Fruit fly (Drosophila melanogaster) whole organism, prepupa: ENCODE data around the gene CG14605.

ENCODE experiments used
- Blimp-1 ChIP-seq: fragments of 200-800 bp; sonication (Bioruptor generic); optimal IDR thresholded peaks from 3 replicates; lab custom pipeline; 2017; ENCODE audit warnings: missing biosample characterization, missing genetic modification characterization, mild to moderate bottlenecking, moderate library complexity, missing genetic modification reagents
- CG10631 ChIP-seq: fragments of 200-800 bp; sonication (Bioruptor generic); optimal IDR thresholded peaks from 2 replicates; lab custom pipeline; 2016; ENCODE audit warnings: missing biosample characterization, missing genetic modification characterization
- CG11294 ChIP-seq: fragments of 200-800 bp; sonication (Bioruptor generic); IDR thresholded peaks from 2 replicates; pipeline ENCODE4 v1.3.6; 2022; ENCODE audit warnings: missing biosample characterization, missing genetic modification characterization
- CG11762 ChIP-seq: fragments of 200-800 bp; sonication (Bioruptor generic); optimal IDR thresholded peaks from 3 replicates; lab custom pipeline; 2016; ENCODE audit warnings: missing biosample characterization, missing genetic modification characterization; ENCODE audit not compliant: insufficient read depth
- CG11902 ChIP-seq: fragments of 200-800 bp; sonication (Bioruptor generic); optimal IDR thresholded peaks from 3 replicates; lab custom pipeline; 2016; ENCODE audit warnings: missing biosample characterization, missing genetic modification characterization
- CG15336 ChIP-seq: fragments of 200-800 bp; sonication (Bioruptor generic); IDR thresholded peaks from 2 replicates; pipeline ENCODE4 v1.3.6; 2022; ENCODE audit warnings: missing biosample characterization, missing genetic modification characterization
- CG1621 ChIP-seq: fragments of 200-800 bp; sonication (Bioruptor generic); optimal IDR thresholded peaks from 3 replicates; lab custom pipeline; 2018; ENCODE audit warnings: missing biosample characterization, mild to moderate bottlenecking, missing genetic modification characterization
- CG3032 ChIP-seq: fragments of 200-800 bp; optimal IDR thresholded peaks from 2 replicates; lab custom pipeline; 2019; ENCODE audit warnings: missing biosample characterization, mild to moderate bottlenecking, missing genetic modification characterization, moderate library complexity
- CG31627 ChIP-seq: fragments of 200-800 bp; sonication (Bioruptor generic); optimal IDR thresholded peaks from 3 replicates; lab custom pipeline; 2016; ENCODE audit warnings: missing biosample characterization, missing genetic modification characterization
- CG32006 ChIP-seq: fragments of 200-800 bp; sonication (Bioruptor generic); optimal IDR thresholded peaks from 3 replicates; lab custom pipeline; 2017; ENCODE audit warnings: missing biosample characterization, mild to moderate bottlenecking, missing genetic modification characterization
- CG34406 ChIP-seq: fragments of 200-800 bp; sonication (Bioruptor generic); optimal IDR thresholded peaks from 3 replicates; lab custom pipeline; 2016; ENCODE audit warnings: missing biosample characterization, missing genetic modification characterization
- CG3919 ChIP-seq: fragments of 200-800 bp; sonication (Bioruptor generic); optimal IDR thresholded peaks from 3 replicates; lab custom pipeline; 2016; ENCODE audit warnings: missing biosample characterization, missing genetic modification characterization
- CG4318 ChIP-seq: fragments of 200-800 bp; sonication (Bioruptor generic); optimal IDR thresholded peaks from 3 replicates; lab custom pipeline; 2017; ENCODE audit warnings: missing biosample characterization, mild to moderate bottlenecking, missing genetic modification characterization
- CG6276 ChIP-seq: fragments of 200-800 bp; sonication (Bioruptor generic); optimal IDR thresholded peaks from 2 replicates; lab custom pipeline; 2017; ENCODE audit warnings: missing biosample characterization, mild to moderate bottlenecking, missing genetic modification characterization
- CG6792 ChIP-seq: fragments of 200-800 bp; sonication (Bioruptor generic); optimal IDR thresholded peaks from 3 replicates; lab custom pipeline; 2016; ENCODE audit warnings: missing biosample characterization, missing genetic modification characterization
- CG6808 ChIP-seq: fragments of 200-800 bp; sonication (Bioruptor generic); optimal IDR thresholded peaks from 3 replicates; lab custom pipeline; 2017; ENCODE audit warnings: missing biosample characterization, missing genetic modification characterization, mild to moderate bottlenecking, moderate library complexity, missing genetic modification reagents
- CG6854 ChIP-seq: fragments of 200-800 bp; sonication (Bioruptor generic); optimal IDR thresholded peaks from 2 replicates; lab custom pipeline; 2017; ENCODE audit warnings: missing biosample characterization, mild to moderate bottlenecking, missing genetic modification characterization
- CG7368 ChIP-seq: fragments of 200-800 bp; sonication (Bioruptor generic); optimal IDR thresholded peaks from 3 replicates; lab custom pipeline; 2016; ENCODE audit warnings: missing biosample characterization, missing genetic modification characterization
- CG8119 ChIP-seq: fragments of 200-800 bp; sonication (Bioruptor generic); IDR thresholded peaks from 3 replicates; pipeline ENCODE4 v1.3.6; 2022; ENCODE audit warnings: missing biosample characterization, missing genetic modification characterization
- CG8319 ChIP-seq: fragments of 200-800 bp; sonication (Bioruptor generic); optimal IDR thresholded peaks from 3 replicates; lab custom pipeline; 2016; ENCODE audit warnings: missing biosample characterization, missing genetic modification characterization
- CG8632 ChIP-seq: fragments of 200-800 bp; sonication (Bioruptor generic); optimal IDR thresholded peaks from 3 replicates; lab custom pipeline; 2016; ENCODE audit warnings: missing biosample characterization, missing genetic modification characterization
- CG9139 ChIP-seq: fragments of 200-800 bp; sonication (Bioruptor generic); optimal IDR thresholded peaks from 3 replicates; lab custom pipeline; 2017; ENCODE audit warnings: missing biosample characterization, mild to moderate bottlenecking, missing genetic modification characterization
- Eip75B ChIP-seq: fragments of 200-800 bp; sonication (Bioruptor generic); optimal IDR thresholded peaks from 3 replicates; lab custom pipeline; 2016; ENCODE audit warnings: missing biosample characterization, missing genetic modification characterization
- Eip78C ChIP-seq: fragments of 200-800 bp; sonication (Bioruptor generic); peaks from one replicate; lab custom pipeline; 2016; ENCODE audit warnings: missing biosample characterization, missing genetic modification characterization
- Eip93F ChIP-seq: fragments of 200-800 bp; sonication (Bioruptor generic); optimal IDR thresholded peaks from 2 replicates; lab custom pipeline; 2016; ENCODE audit warnings: missing biosample characterization, mild to moderate bottlenecking, missing genetic modification characterization
- Ets21C ChIP-seq: fragments of 200-800 bp; sonication (Bioruptor generic); optimal IDR thresholded peaks from 3 replicates; lab custom pipeline; 2016; ENCODE audit warnings: missing biosample characterization, missing genetic modification characterization
- Ets96B ChIP-seq: fragments of 200-800 bp; optimal IDR thresholded peaks from 2 replicates; lab custom pipeline; 2019; ENCODE audit warnings: missing biosample characterization, mild to moderate bottlenecking, missing genetic modification characterization, moderate library complexity
- Gug ChIP-seq: fragments of 200-800 bp; sonication (Bioruptor generic); IDR thresholded peaks from 2 replicates; pipeline ENCODE4 v1.3.6; 2022; ENCODE audit warnings: missing biosample characterization, missing genetic modification characterization
- Hr4 ChIP-seq: fragments of 200-800 bp; sonication (Bioruptor generic); optimal IDR thresholded peaks from 3 replicates; lab custom pipeline; 2016; ENCODE audit warnings: missing biosample characterization, missing genetic modification characterization
- Lpt ChIP-seq: fragments of 200-800 bp; sonication (Bioruptor generic); optimal IDR thresholded peaks from 3 replicates; lab custom pipeline; 2016; ENCODE audit warnings: missing biosample characterization, missing genetic modification characterization
- Met ChIP-seq: fragments of 200-800 bp; sonication (Bioruptor generic); optimal IDR thresholded peaks from 3 replicates; lab custom pipeline; 2016; ENCODE audit warnings: missing biosample characterization, missing genetic modification characterization
- OdsH ChIP-seq: fragments of 200-800 bp; sonication (Bioruptor generic); optimal IDR thresholded peaks from 3 replicates; lab custom pipeline; 2016; ENCODE audit warnings: missing biosample characterization, missing genetic modification characterization
- Smox ChIP-seq: fragments of 200-800 bp; sonication (Bioruptor generic); optimal IDR thresholded peaks from 3 replicates; lab custom pipeline; 2016; ENCODE audit warnings: missing biosample characterization, missing genetic modification characterization
- Sox102F ChIP-seq: fragments of 200-800 bp; sonication (Bioruptor generic); optimal IDR thresholded peaks from 2 replicates; lab custom pipeline; 2016; ENCODE audit warnings: missing biosample characterization, mild to moderate bottlenecking, missing genetic modification characterization
- Sox14 ChIP-seq: fragments of 200-800 bp; sonication (Bioruptor generic); optimal IDR thresholded peaks from 3 replicates; lab custom pipeline; 2016; ENCODE audit warnings: missing biosample characterization, missing genetic modification characterization
- Sox15 ChIP-seq: fragments of 200-800 bp; sonication (Bioruptor generic); optimal IDR thresholded peaks from 3 replicates; lab custom pipeline; 2016; ENCODE audit warnings: missing biosample characterization, missing genetic modification characterization
- acj6 ChIP-seq: fragments of 200-800 bp; sonication (Bioruptor generic); optimal IDR thresholded peaks from 3 replicates; lab custom pipeline; 2016; ENCODE audit warnings: missing biosample characterization, missing genetic modification characterization
- cyc ChIP-seq: fragments of 200-800 bp; sonication (Bioruptor generic); optimal IDR thresholded peaks from 3 replicates; lab custom pipeline; 2016; ENCODE audit warnings: missing biosample characterization, missing genetic modification characterization
- dac ChIP-seq: fragments of 200-800 bp; sonication (Bioruptor generic); optimal IDR thresholded peaks from 2 replicates; lab custom pipeline; 2017; ENCODE audit warnings: missing biosample characterization, mild to moderate bottlenecking, missing genetic modification characterization
- dsx ChIP-seq: fragments of 200-800 bp; optimal IDR thresholded peaks from 3 replicates; lab custom pipeline; 2019; ENCODE audit warnings: missing biosample characterization, mild to moderate bottlenecking, missing genetic modification characterization, moderate library complexity; ENCODE audit not compliant: poor library complexity, severe bottlenecking
- eg ChIP-seq: fragments of 200-800 bp; sonication (Bioruptor generic); IDR thresholded peaks from 3 replicates; pipeline ENCODE4 v1.3.6; 2022; ENCODE audit warnings: missing biosample characterization, missing genetic modification characterization
- esn ChIP-seq: fragments of 200-800 bp; sonication (Bioruptor generic); optimal IDR thresholded peaks from 2 replicates; lab custom pipeline; 2016; ENCODE audit warnings: missing biosample characterization, mild to moderate bottlenecking, missing genetic modification characterization, moderate library complexity
- fd85E ChIP-seq: fragments of 200-800 bp; sonication (Bioruptor generic); optimal IDR thresholded peaks from 3 replicates; lab custom pipeline; 2016; ENCODE audit warnings: missing biosample characterization, missing genetic modification characterization
- fkh ChIP-seq: fragments of 200-800 bp; sonication (Bioruptor generic); optimal IDR thresholded peaks from 3 replicates; lab custom pipeline; 2017; ENCODE audit warnings: missing biosample characterization, mild to moderate bottlenecking, missing genetic modification characterization, moderate library complexity
- lz ChIP-seq: fragments of 200-800 bp; sonication (Bioruptor generic); optimal IDR thresholded peaks from 3 replicates; lab custom pipeline; 2016; ENCODE audit warnings: missing biosample characterization, missing genetic modification characterization
- net ChIP-seq: fragments of 200-800 bp; sonication (Bioruptor generic); optimal IDR thresholded peaks from 3 replicates; lab custom pipeline; 2016; ENCODE audit warnings: missing biosample characterization, missing genetic modification characterization
- pdm3 ChIP-seq: fragments of 200-800 bp; sonication (Bioruptor generic); optimal IDR thresholded peaks from 3 replicates; lab custom pipeline; 2016; ENCODE audit warnings: missing biosample characterization, missing genetic modification characterization
- spab ChIP-seq: fragments of 200-800 bp; sonication (Bioruptor generic); optimal IDR thresholded peaks from 2 replicates; lab custom pipeline; 2017; ENCODE audit warnings: missing biosample characterization, mild to moderate bottlenecking, missing genetic modification characterization, missing genetic modification reagents
- ss ChIP-seq, 2 experiments: fragments of 200-800 bp; sonication (Bioruptor generic); optimal IDR thresholded peaks; 2 replicates in 1 of 2; 3 replicates in 1 of 2; lab custom pipeline; 2017 to 2018; ENCODE audit warnings: mild to moderate bottlenecking in 2 of 2, missing biosample characterization in 2 of 2, missing genetic modification characterization in 2 of 2, moderate library complexity in 1 of 2
- topi ChIP-seq: fragments of 200-800 bp; sonication (Bioruptor generic); optimal IDR thresholded peaks from 3 replicates; lab custom pipeline; 2016; ENCODE audit warnings: missing biosample characterization, missing genetic modification characterization
- vri ChIP-seq: fragments of 200-800 bp; sonication (Bioruptor generic); optimal IDR thresholded peaks from 3 replicates; lab custom pipeline; 2016; ENCODE audit warnings: missing biosample characterization, mild to moderate bottlenecking, missing genetic modification characterization

The CG14605 gene

dm6 chr3R:7171384-7172099 is 48.0 kb downstream of the CG14605 start:
- no peak for TF ChIP-seq Blimp-1 (GFP tag; lab: Kevin White, UChicago)
- no peak for TF ChIP-seq CG6854 (GFP tag; lab: Kevin White, UChicago)
- peak; percentile 50 for TF ChIP-seq CG15336 (GFP tag; lab: Robert Waterston, UW)
- TF ChIP-seq CG9139: peak; percentile 57
- peak; percentile 34 for TF ChIP-seq CG7368 (GFP tag; lab: Kevin White, UChicago)
- TF ChIP-seq CG6808: peak; percentile 81
- peak; percentile 56 for TF ChIP-seq CG1621
- no peak for TF ChIP-seq fkh
- peak; percentile 6 for TF ChIP-seq Sox102F (GFP tag; lab: Kevin White, UChicago)
- TF ChIP-seq CG31627 (GFP tag; lab: Kevin White, UChicago): peak; percentile 29
- peak; percentile 30 for TF ChIP-seq Smox (GFP tag; lab: Kevin White, UChicago)
- peak; percentile 86 to 87 for TF ChIP-seq ss (GFP tag; optimal IDR thresholded peaks at IDR 0.05; lab: Kevin White, UChicago)
- TF ChIP-seq CG11762 (GFP tag; lab: Kevin White, UChicago): peak; percentile 14
- no peak for TF ChIP-seq CG4318 (GFP tag; lab: Kevin White, UChicago)
- TF ChIP-seq CG34406 (GFP tag; lab: Kevin White, UChicago): peak; percentile 49
- no peak for TF ChIP-seq Eip93F (GFP tag; lab: Kevin White, UChicago)
- TF ChIP-seq CG8119 (GFP tag; lab: Robert Waterston, UW): peak; percentile 50; the same call in 1 of the 3 replicates
- TF ChIP-seq topi: peak; percentile 46
- TF ChIP-seq CG6276 (GFP tag; lab: Kevin White, UChicago): no peak
- TF ChIP-seq OdsH (GFP tag; lab: Kevin White, UChicago): peak; percentile 69
- TF ChIP-seq vri (GFP tag; lab: Kevin White, UChicago): no peak
- peak; percentile 79 for TF ChIP-seq Sox14
- peak; percentile 55 for TF ChIP-seq CG32006 (GFP tag; lab: Kevin White, UChicago)
- TF ChIP-seq Lpt (GFP tag; lab: Kevin White, UChicago): peak; percentile 53
- TF ChIP-seq cyc (GFP tag; lab: Kevin White, UChicago): no peak
- 0 out of 2 replicates have a peak, but pooled peaks have one; percentile 7 for TF ChIP-seq Gug
- peak; percentile 71 for TF ChIP-seq pdm3 (GFP tag; lab: Kevin White, UChicago)
- TF ChIP-seq spab (GFP tag; lab: Kevin White, UChicago): peak; percentile 71
- no peak for TF ChIP-seq eg (GFP tag; lab: Robert Waterston, UW)
- no peak for TF ChIP-seq CG8319
- peak; percentile 58 for TF ChIP-seq Met
- peak; percentile 85 for TF ChIP-seq Ets96B (tag; lab: Kevin White, UChicago)
- TF ChIP-seq Eip75B (GFP tag; lab: Kevin White, UChicago): peak; percentile 78
- peak; percentile 92 for TF ChIP-seq Eip78C (GFP tag; lab: Kevin White, UChicago)
- TF ChIP-seq lz (GFP tag; lab: Kevin White, UChicago): peak; percentile 52
- no peak for TF ChIP-seq CG11294 (GFP tag; lab: Robert Waterston, UW)
- TF ChIP-seq net (GFP tag; lab: Kevin White, UChicago): peak; percentile 51
- TF ChIP-seq CG11902 (GFP tag; lab: Kevin White, UChicago): no peak
- peak; percentile 60 for TF ChIP-seq esn (GFP tag; lab: Kevin White, UChicago)
- peak; percentile 47 for TF ChIP-seq CG6792 (GFP tag; lab: Kevin White, UChicago)
- peak; percentile 14 for TF ChIP-seq Ets21C
- peak; percentile 66 for TF ChIP-seq CG3919 (GFP tag; lab: Kevin White, UChicago)
- peak; percentile 21 for TF ChIP-seq CG8632 (GFP tag; lab: Kevin White, UChicago)
- TF ChIP-seq Hr4 (GFP tag; lab: Kevin White, UChicago): peak; percentile 47
- TF ChIP-seq Sox15 (GFP tag; lab: Kevin White, UChicago): no peak
- TF ChIP-seq dac (GFP tag; lab: Kevin White, UChicago): no peak
- TF ChIP-seq CG10631 (GFP tag; lab: Kevin White, UChicago): peak; percentile 77
- TF ChIP-seq CG3032: peak; percentile 86
- peak; percentile 53 for TF ChIP-seq acj6
- peak; percentile 83 for TF ChIP-seq dsx (GFP tag; lab: Kevin White, UChicago)
- TF ChIP-seq fd85E (GFP tag; lab: Kevin White, UChicago): no peak
